Fruit fly (Drosophila melanogaster): ENCODE results near the gene CG32219.
A peak's percentile ranks its signal among the peaks of the same experiment; 100 is the strongest.

The CG32219 gene

dm6 chr3L:19922833-19923745 is 27.8 kb downstream of the CG32219 start, which contains the start of gene Pfdn6 (continued):
- TF ChIP-seq sug (tag; optimal IDR thresholded peaks at IDR 0.05) (peak; percentile 62), Ets65A (GFP tag) (peak; percentile 97), HLH54F (GFP tag; optimal IDR thresholded peaks at IDR 0.05) (peak; percentile 93), mld (GFP tag; IDR thresholded peaks at IDR 0.05; ENCODE audit: partially characterized antibody) (0 out of 3 replicates have a peak, but pooled peaks have one; percentile 64), dmrt99B (tag; optimal IDR thresholded peaks at IDR 0.05) (no peak), Dll (GFP tag; IDR thresholded peaks at IDR 0.05; ENCODE audit: partially characterized antibody) (peak; percentile 67; the same call in 2 of the 4 replicates), CG8478 (optimal IDR thresholded peaks at IDR 0.05) (no peak), CG7357 (GFP tag; IDR thresholded peaks at IDR 0.05) (peak; percentile 78), nerfin-2 (GFP tag; IDR thresholded peaks at IDR 0.05; ENCODE audit: partially characterized antibody) (peak; percentile 76), croc (GFP tag; conservative IDR thresholded peaks at IDR 0.05) (peak; percentile 61; the same call in 2 of the 3 replicates), CG15073 (GFP tag; optimal IDR thresholded peaks at IDR 0.05) (no peak), CG9876 (GFP tag; optimal IDR thresholded peaks at IDR 0.05) (peak; percentile 89), onecut (GFP tag; IDR thresholded peaks at IDR 0.05) (peak; percentile 79), row (GFP tag; IDR thresholded peaks at IDR 0.05) (peak; percentile 86), Dfd (GFP tag; optimal IDR thresholded peaks at IDR 0.05) (peak in 1 of 2 experiments; percentile 26), CG14860 (GFP tag; IDR thresholded peaks at IDR 0.05; ENCODE audit: partially characterized antibody) (peak; percentile 74), ERR (GFP tag; optimal IDR thresholded peaks at IDR 0.05) (no peak), HHEX (GFP tag; optimal IDR thresholded peaks at IDR 0.05) (peak; percentile 63), sens-2 (GFP tag; IDR thresholded peaks at IDR 0.05) (peak; percentile 50; the same call in 1 of the 2 replicates), H2.0 (GFP tag; IDR thresholded peaks at IDR 0.05) (peak; percentile 83), gce (GFP tag; IDR thresholded peaks at IDR 0.05) (no peak), Hr78 (GFP tag; optimal IDR thresholded peaks at IDR 0.05) (no peak), CG4360 (GFP tag; IDR thresholded peaks at IDR 0.05) (0 out of 2 replicates have a peak, but pooled peaks have one; percentile 34), CG7372 (GFP tag; IDR thresholded peaks at IDR 0.05) (peak; percentile 67), Sox100B (GFP tag; optimal IDR thresholded peaks at IDR 0.05) (no peak), zfh1 (GFP tag; IDR thresholded peaks at IDR 0.05) (peak; percentile 30; the same call in 2 of the 3 replicates), ewg (GFP tag; optimal IDR thresholded peaks at IDR 0.05) (peak; percentile 78), Asciz (GFP tag; optimal IDR thresholded peaks at IDR 0.05) (no peak), CG12104 (GFP tag; optimal IDR thresholded peaks at IDR 0.05) (peak; percentile 72), trem (tag; optimal IDR thresholded peaks at IDR 0.05) (peak; percentile 77), CG6683 (GFP tag; optimal IDR thresholded peaks at IDR 0.05) (no peak), Fer2 (tag; optimal IDR thresholded peaks at IDR 0.05) (peak; percentile 5), cg (GFP tag; optimal IDR thresholded peaks at IDR 0.05) (no peak), CG17186 (GFP tag; optimal IDR thresholded peaks at IDR 0.05) (peak; percentile 60), CG6791 (GFP tag; IDR thresholded peaks at IDR 0.05; ENCODE audit: partially characterized antibody) (peak; percentile 70; the same call in 1 of the 3 replicates), ash1 (GFP tag; optimal IDR thresholded peaks at IDR 0.05) (no peak), CG10366 (GFP tag; IDR thresholded peaks at IDR 0.05) (peak; percentile 82), CG10321 (GFP tag; IDR thresholded peaks at IDR 0.05) (no peak), nerfin-1 (tag; optimal IDR thresholded peaks at IDR 0.05) (peak; percentile 66), CG32772 (GFP tag; IDR thresholded peaks at IDR 0.05) (peak; percentile 81), Hsf (GFP tag; optimal IDR thresholded peaks at IDR 0.05) (peak; percentile 89), vvl (GFP tag; IDR thresholded peaks at IDR 0.05) (peak; percentile 85), CG14441 (GFP tag; IDR thresholded peaks at IDR 0.05) (peak; percentile 76), CG16779 (GFP tag; IDR thresholded peaks at IDR 0.05) (no peak), Meics (GFP tag; optimal IDR thresholded peaks at IDR 0.05) (no peak), slp2 (GFP tag; optimal IDR thresholded peaks at IDR 0.05) (peak; percentile 61), CG6654 (GFP tag; optimal IDR thresholded peaks at IDR 0.05) (no peak), Lhr (GFP tag; optimal IDR thresholded peaks at IDR 0.05) (peak; percentile 62)

Measured in whole organism, embryonic.